Worm (Caenorhabditis elegans) whole organism, L1 larva: ENCODE data around the gene F46C5.6.

Experiments
- aly-2 ChIP-seq: fragments of 150-350 bp; optimal IDR thresholded peaks from 2 replicates; lab custom pipeline; 2014; ENCODE audit warnings: missing biosample characterization, missing genetic modification characterization
- ama-1 ChIP-seq: fragments of 150-350 bp; optimal IDR thresholded peaks from 2 replicates; lab custom pipeline; 2014
- ceh-8 ChIP-seq: fragments of 200-800 bp; sonication (Bioruptor generic); optimal IDR thresholded peaks from 2 replicates; lab custom pipeline; 2018; ENCODE audit warnings: mild to moderate bottlenecking, missing genetic modification characterization, moderate library complexity, missing compliant biosample characterization
- ceh-82 ChIP-seq, 3 experiments: fragments of 150-350 bp in 1 of 3; sonication (generic microtip) in 2 of 3; optimal IDR thresholded peaks; 2 replicates each; lab custom pipeline; 2014 to 2017; ENCODE audit warnings: missing biosample characterization in 3 of 3, missing genetic modification characterization in 3 of 3
- ces-1 ChIP-seq: fragments of 150-350 bp; optimal IDR thresholded peaks from 2 replicates; lab custom pipeline; 2014; ENCODE audit warnings: missing biosample characterization, missing genetic modification reagents, missing genetic modification characterization
- efl-1 ChIP-seq, 4 experiments: fragments of 150-350 bp; optimal IDR thresholded peaks in 3 of 4; peaks in 1 of 4; 1 replicate in 1 of 4; 2 replicates in 3 of 4; lab custom pipeline; 2014; ENCODE audit warnings: missing biosample characterization in 2 of 4, missing genetic modification characterization in 2 of 4, missing genetic modification reagents in 2 of 4
- egl-27 ChIP-seq, 2 experiments: fragments of 150-350 bp in 1 of 2; sonication (generic microtip); optimal IDR thresholded peaks; 3 replicates each; lab custom pipeline; 2017 to 2018; ENCODE audit warnings: missing biosample characterization in 2 of 2, missing genetic modification characterization in 2 of 2, missing genetic modification reagents in 2 of 2
- elt-3 ChIP-seq, 6 experiments: fragments of 150-350 bp in 1 of 6; sonication (generic microtip); optimal IDR thresholded peaks; 2 replicates each; lab custom pipeline; 2017 to 2018; ENCODE audit warnings: missing biosample characterization in 6 of 6, missing genetic modification characterization in 6 of 6, inconsistent platforms in 1 of 6
- ets-5 ChIP-seq: fragments of 200-800 bp; sonication (Bioruptor generic); IDR thresholded peaks from 2 replicates; pipeline ENCODE4 v1.3.6; 2022; ENCODE audit warnings: missing genetic modification characterization, missing compliant biosample characterization
- fkh-10 ChIP-seq: sonication (generic microtip); optimal IDR thresholded peaks from 2 replicates; lab custom pipeline; 2017; ENCODE audit warnings: missing biosample characterization, missing genetic modification reagents, missing genetic modification characterization
- irx-1 ChIP-seq: sonication (generic microtip); optimal IDR thresholded peaks from 2 replicates; lab custom pipeline; 2016; ENCODE audit warnings: missing genetic modification characterization, missing compliant biosample characterization
- lin-13 ChIP-seq: fragments of 150-350 bp; optimal IDR thresholded peaks from 2 replicates; lab custom pipeline; 2014; ENCODE audit warnings: missing biosample characterization, missing genetic modification reagents, missing genetic modification characterization
- lin-15B ChIP-seq: fragments of 150-350 bp; sonication (generic microtip); optimal IDR thresholded peaks from 3 replicates; lab custom pipeline; 2014; ENCODE audit warnings: missing biosample characterization, missing genetic modification characterization
- lin-35 ChIP-seq, 2 experiments: fragments of 150-350 bp; optimal IDR thresholded peaks; 2 replicates each; lab custom pipeline; 2014; ENCODE audit warnings: missing biosample characterization in 2 of 2, missing genetic modification characterization in 2 of 2, missing genetic modification reagents in 2 of 2
- lsy-2 ChIP-seq, 2 experiments: fragments of 150-350 bp; optimal IDR thresholded peaks; 2 replicates each; lab custom pipeline; 2014; ENCODE audit warnings: missing biosample characterization in 2 of 2, missing genetic modification characterization in 2 of 2
- mab-9 ChIP-seq: fragments of 200-800 bp; sonication (Bioruptor generic); IDR thresholded peaks from 2 replicates; pipeline ENCODE4 v1.3.6; 2022; ENCODE audit warnings: missing genetic modification reagents, missing genetic modification characterization, missing compliant biosample characterization
- mef-2 ChIP-seq: fragments of 150-350 bp; optimal IDR thresholded peaks from 2 replicates; lab custom pipeline; 2014; ENCODE audit warnings: missing biosample characterization, missing genetic modification characterization
- mep-1 ChIP-seq: fragments of 150-350 bp; optimal IDR thresholded peaks from 2 replicates; lab custom pipeline; 2014; ENCODE audit warnings: missing biosample characterization, missing genetic modification characterization
- nhr-12 ChIP-seq: sonication (generic microtip); optimal IDR thresholded peaks from 2 replicates; lab custom pipeline; 2017; ENCODE audit warnings: missing biosample characterization, missing genetic modification characterization
- nhr-19 ChIP-seq: fragments of 200-800 bp; sonication (Bioruptor generic); conservative IDR thresholded peaks from 2 replicates; pipeline ENCODE4 v1.3.6; 2022; ENCODE audit warnings: missing genetic modification characterization, missing compliant biosample characterization
- nhr-20 ChIP-seq: sonication (generic microtip); optimal IDR thresholded peaks from 2 replicates; lab custom pipeline; 2016; ENCODE audit warnings: mild to moderate bottlenecking, missing genetic modification characterization, missing compliant biosample characterization
- nhr-237 ChIP-seq: fragments of 150-350 bp; optimal IDR thresholded peaks from 2 replicates; lab custom pipeline; 2014; ENCODE audit warnings: missing biosample characterization, missing genetic modification characterization
- nhr-28 ChIP-seq: fragments of 150-350 bp; optimal IDR thresholded peaks from 2 replicates; lab custom pipeline; 2014; ENCODE audit warnings: missing biosample characterization, missing genetic modification characterization
- nhr-47 ChIP-seq: sonication (generic microtip); optimal IDR thresholded peaks from 2 replicates; lab custom pipeline; 2016; ENCODE audit warnings: mild to moderate bottlenecking, missing genetic modification characterization, moderate library complexity, missing compliant biosample characterization
- nhr-71 ChIP-seq: sonication (generic microtip); optimal IDR thresholded peaks from 2 replicates; lab custom pipeline; 2016; ENCODE audit warnings: mild to moderate bottlenecking, missing genetic modification characterization, moderate library complexity, missing compliant biosample characterization
- nhr-76 ChIP-seq: sonication (generic microtip); optimal IDR thresholded peaks from 2 replicates; lab custom pipeline; 2017; ENCODE audit warnings: missing biosample characterization, missing genetic modification characterization
- nhr-77 ChIP-seq: fragments of 150-350 bp; optimal IDR thresholded peaks from 2 replicates; lab custom pipeline; 2014; ENCODE audit warnings: missing biosample characterization, missing genetic modification characterization
- nhr-85 ChIP-seq: sonication (generic microtip); peaks from one replicate; lab custom pipeline; 2016; ENCODE audit warnings: missing genetic modification characterization, inconsistent platforms, missing compliant biosample characterization
- nhr-90 ChIP-seq: sonication (generic microtip); optimal IDR thresholded peaks from 2 replicates; lab custom pipeline; 2016; ENCODE audit warnings: mild to moderate bottlenecking, missing genetic modification characterization, missing compliant biosample characterization; ENCODE audit not compliant: poor library complexity
- pqm-1 ChIP-seq: sonication (generic microtip); optimal IDR thresholded peaks from 3 replicates; lab custom pipeline; 2017; ENCODE audit warnings: missing biosample characterization, missing genetic modification characterization
- rnt-1 ChIP-seq: sonication (generic microtip); optimal IDR thresholded peaks from 2 replicates; lab custom pipeline; 2016; ENCODE audit warnings: mild to moderate bottlenecking, missing genetic modification characterization, moderate library complexity, missing compliant biosample characterization
- snpc-4 ChIP-seq: fragments of 150-350 bp; optimal IDR thresholded peaks from 2 replicates; lab custom pipeline; 2014; ENCODE audit warnings: missing biosample characterization, missing genetic modification characterization
- snu-23 ChIP-seq: sonication (generic microtip); optimal IDR thresholded peaks from 2 replicates; lab custom pipeline; 2016; ENCODE audit warnings: missing genetic modification characterization, missing compliant biosample characterization
- sptf-1 ChIP-seq: fragments of 150-350 bp; optimal IDR thresholded peaks from 2 replicates; lab custom pipeline; 2014; ENCODE audit warnings: missing biosample characterization, missing genetic modification characterization
- swsn-7 ChIP-seq: sonication (generic microtip); optimal IDR thresholded peaks from 2 replicates; lab custom pipeline; 2016; ENCODE audit warnings: missing genetic modification characterization, missing compliant biosample characterization
- tbx-2 ChIP-seq: sonication (generic microtip); optimal IDR thresholded peaks from 2 replicates; lab custom pipeline; 2016; ENCODE audit warnings: missing genetic modification characterization, missing compliant biosample characterization
- tlp-1 ChIP-seq: fragments of 150-350 bp; optimal IDR thresholded peaks from 2 replicates; lab custom pipeline; 2014; ENCODE audit warnings: missing biosample characterization, missing genetic modification characterization
- unc-30 ChIP-seq: sonication (generic microtip); optimal IDR thresholded peaks from 2 replicates; lab custom pipeline; 2017; ENCODE audit warnings: missing biosample characterization, missing genetic modification characterization
- unc-98 ChIP-seq: fragments of 200-800 bp; sonication (Bioruptor generic); IDR thresholded peaks from 2 replicates; pipeline ENCODE4 v1.3.6; 2022; ENCODE audit warnings: missing genetic modification characterization, missing compliant biosample characterization
- xbp-1 ChIP-seq: sonication (generic microtip); optimal IDR thresholded peaks from 2 replicates; lab custom pipeline; 2016; ENCODE audit warnings: missing genetic modification characterization, missing compliant biosample characterization
- zag-1 ChIP-seq: fragments of 150-350 bp; optimal IDR thresholded peaks from 2 replicates; lab custom pipeline; 2014; ENCODE audit warnings: missing biosample characterization, missing genetic modification characterization

Gene F46C5.6

DNA sequence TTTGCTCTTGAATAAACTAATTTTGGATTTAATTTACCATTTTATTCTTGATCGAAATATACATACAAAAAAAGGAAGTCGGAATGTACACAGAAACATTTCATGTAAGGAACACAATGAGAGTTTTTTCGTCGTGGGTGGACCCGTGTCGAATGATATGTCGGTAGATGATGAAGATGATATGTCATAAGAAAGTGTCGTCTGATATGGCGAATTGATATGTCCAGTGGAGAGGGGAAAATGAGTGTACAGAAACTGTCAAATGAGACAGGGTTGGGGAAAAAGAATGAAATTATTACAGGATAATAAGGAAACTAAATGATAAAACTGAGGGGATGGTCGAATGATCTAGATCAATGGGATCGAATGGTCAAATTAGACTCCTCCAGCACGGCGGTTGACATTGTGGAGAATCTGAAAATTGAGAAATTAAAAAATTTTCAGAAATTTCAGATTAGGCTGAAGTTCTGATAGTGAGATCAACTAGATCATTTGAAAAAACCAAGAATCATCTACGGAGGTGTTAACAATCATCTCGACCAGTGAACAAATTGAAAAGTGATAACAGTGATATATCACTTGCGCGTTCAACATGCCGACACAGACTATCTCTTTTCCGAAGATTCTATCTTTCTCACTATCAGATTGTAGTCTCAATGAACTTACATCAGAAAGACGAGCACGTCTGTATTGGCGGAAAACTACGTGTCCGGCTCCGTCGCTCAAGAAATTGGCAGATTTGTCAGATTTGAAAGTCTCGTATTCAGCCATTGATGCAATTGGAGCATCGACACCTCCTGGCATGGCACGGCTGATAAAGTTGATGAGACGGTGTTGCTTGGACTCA is 24.0 kb downstream of the F46C5.6 start (continued):
- TF ChIP-seq elt-3 (tag; optimal IDR thresholded peaks at IDR 0.05; lab: Kevin White, UChicago): peak in 3 of 6 experiments; percentile 30 to 61 (median 33)
- no peak for TF ChIP-seq nhr-12 (tag; lab: Kevin White, UChicago)
- TF ChIP-seq nhr-28 (tag; lab: Kevin White, UChicago): no peak
- no peak for TF ChIP-seq mab-9 (GFP tag; lab: Robert Waterston, UW)
- TF ChIP-seq tlp-1 (tag; lab: Kevin White, UChicago): no peak
- TF ChIP-seq xbp-1 (tag; lab: Kevin White, UChicago): no peak
- TF ChIP-seq snpc-4 (tag; lab: Kevin White, UChicago): no peak
- no peak for TF ChIP-seq irx-1
- no peak for TF ChIP-seq ceh-8
- peak; percentile 48 for TF ChIP-seq nhr-47 (tag; lab: Kevin White, UChicago)
- TF ChIP-seq efl-1 (optimal IDR thresholded peaks at IDR 0.05; lab: Kevin White, UChicago): peak in 1 of 2 experiments; percentile 1
- TF ChIP-seq efl-1 (GFP tag; optimal IDR thresholded peaks at IDR 0.05 in 1 of 2; lab: Kevin White, UChicago): peak in 1 of 2 experiments; percentile 89
- peak; percentile 8 for TF ChIP-seq lin-15B (tag; lab: Kevin White, UChicago)
- TF ChIP-seq lin-35 (GFP tag; optimal IDR thresholded peaks at IDR 0.05; lab: Kevin White, UChicago): peak in 1 of 2 experiments; percentile 48
- no peak for TF ChIP-seq ces-1 (GFP tag; lab: Kevin White, UChicago)
- peak; percentile 3 for TF ChIP-seq lin-13 (GFP tag; lab: Kevin White, UChicago)
- no peak for TF ChIP-seq nhr-76 (tag; lab: Kevin White, UChicago)
- TF ChIP-seq zag-1: no peak
- TF ChIP-seq nhr-90 (tag; lab: Kevin White, UChicago): no peak
- TF ChIP-seq aly-2 (tag; lab: Kevin White, UChicago): peak; percentile 35
- TF ChIP-seq nhr-237 (tag; lab: Kevin White, UChicago): no peak
- no peak for TF ChIP-seq mef-2 (tag; lab: Kevin White, UChicago)
- TF ChIP-seq tbx-2 (tag; lab: Kevin White, UChicago): peak; percentile 42
- no peak for TF ChIP-seq swsn-7
- TF ChIP-seq unc-98 (GFP tag; lab: Robert Waterston, UW): no peak
- TF ChIP-seq sptf-1: no peak
- no peak for TF ChIP-seq ceh-82 (tag; optimal IDR thresholded peaks at IDR 0.05; lab: Kevin White, UChicago)
- TF ChIP-seq fkh-10 (GFP tag; lab: Kevin White, UChicago): no peak
- no peak for TF ChIP-seq egl-27 (tag; optimal IDR thresholded peaks at IDR 0.05; lab: Kevin White, UChicago)
- peak; percentile 46 for TF ChIP-seq ama-1 (lab: Kevin White, UChicago)
- TF ChIP-seq nhr-77 (tag; lab: Kevin White, UChicago): no peak
- peak; percentile 9 for TF ChIP-seq rnt-1 (tag; lab: Kevin White, UChicago)
- no peak for TF ChIP-seq pqm-1
- TF ChIP-seq lsy-2 (tag; optimal IDR thresholded peaks at IDR 0.05; lab: Kevin White, UChicago): no peak

- peak; percentile 88 for TF ChIP-seq nhr-85 (tag; lab: Kevin White, UChicago)
- peak in 3 of 6 experiments; percentile 17 to 46 (median 17) for TF ChIP-seq elt-3 (tag; optimal IDR thresholded peaks at IDR 0.05; lab: Kevin White, UChicago)
- TF ChIP-seq tbx-2 (tag; lab: Kevin White, UChicago): peak; percentile 25
- peak; percentile 6 for TF ChIP-seq snu-23
- TF ChIP-seq mef-2 (tag; lab: Kevin White, UChicago): no peak
- peak in 1 of 2 experiments; percentile 23 for TF ChIP-seq lsy-2 (tag; optimal IDR thresholded peaks at IDR 0.05; lab: Kevin White, UChicago)
- TF ChIP-seq snpc-4 (tag; lab: Kevin White, UChicago): no peak
- TF ChIP-seq lin-35 (GFP tag; optimal IDR thresholded peaks at IDR 0.05; lab: Kevin White, UChicago): peak in 1 of 2 experiments; percentile 33
- peak; percentile 58 for TF ChIP-seq nhr-71 (tag; lab: Kevin White, UChicago)
- peak; percentile 67 for TF ChIP-seq nhr-90 (tag; lab: Kevin White, UChicago)
- peak; percentile 5 for TF ChIP-seq mep-1 (tag; lab: Kevin White, UChicago)
- peak; percentile 55 for TF ChIP-seq nhr-20
- no peak for TF ChIP-seq unc-30 (tag; lab: Kevin White, UChicago)
- TF ChIP-seq ets-5: no peak
- peak; percentile 87 for TF ChIP-seq nhr-19
- no peak for TF ChIP-seq efl-1 (optimal IDR thresholded peaks at IDR 0.05; lab: Kevin White, UChicago)
- peak in 1 of 2 experiments; percentile 67 for TF ChIP-seq efl-1 (GFP tag; optimal IDR thresholded peaks at IDR 0.05 in 1 of 2; lab: Kevin White, UChicago)
- peak; percentile 27 for TF ChIP-seq nhr-47 (tag; lab: Kevin White, UChicago)
- TF ChIP-seq nhr-76 (tag; lab: Kevin White, UChicago): no peak
- TF ChIP-seq, all 84 proteins: peak for 13
These were observed 25.1 kb downstream of the F46C5.6 start, which contains the start of gene F46C5.10 for ce11 chrII:8818978-8819896. Gene F46C5.10 (minus strand): TSS chrII:8819028.
